Fruit fly (Drosophila melanogaster) whole organism, embryonic: Measurements from ENCODE around the gene wfs1.

ENCODE experiments used
- CG15514 ChIP-seq: fragments of 200-800 bp; sonication (Bioruptor generic); optimal IDR thresholded peaks from 3 replicates; lab custom pipeline; 2017; ENCODE audit warnings: missing biosample characterization, missing genetic modification characterization, mild to moderate bottlenecking, moderate library complexity, missing genetic modification reagents
- CG17829 ChIP-seq: fragments of 200-800 bp; optimal IDR thresholded peaks from 2 replicates; lab custom pipeline; 2019; ENCODE audit warnings: missing biosample characterization, mild to moderate bottlenecking, missing genetic modification characterization, moderate library complexity
- CG18011 ChIP-seq: fragments of 200-800 bp; sonication (Bioruptor generic); optimal IDR thresholded peaks from 2 replicates; lab custom pipeline; 2017; ENCODE audit warnings: missing biosample characterization, missing genetic modification characterization, mild to moderate bottlenecking, moderate library complexity, missing genotype
- bsh ChIP-seq, 2 experiments: fragments of 200-800 bp; sonication (Bioruptor generic); optimal IDR thresholded peaks; 2 replicates each; lab custom pipeline; 2017 to 2018; ENCODE audit warnings: mild to moderate bottlenecking in 2 of 2, missing biosample characterization in 2 of 2, missing genetic modification characterization in 2 of 2, moderate library complexity in 1 of 2
- da ChIP-seq: fragments of 200-800 bp; sonication (Bioruptor generic); optimal IDR thresholded peaks from 2 replicates; lab custom pipeline; 2016; ENCODE audit warnings: missing biosample characterization, missing genetic modification characterization
- disco-r ChIP-seq: fragments of 200-800 bp; sonication (Bioruptor generic); optimal IDR thresholded peaks from 2 replicates; lab custom pipeline; 2016; ENCODE audit warnings: missing biosample characterization, missing genetic modification characterization
- gsb ChIP-seq: fragments of 200-800 bp; sonication (Bioruptor generic); IDR thresholded peaks from 2 replicates; pipeline ENCODE4 v1.3.6; 2022; ENCODE audit warnings: missing biosample characterization, missing genetic modification characterization
- luna ChIP-seq: fragments of 200-800 bp; sonication (Bioruptor generic); optimal IDR thresholded peaks from 2 replicates; lab custom pipeline; 2016; ENCODE audit warnings: missing biosample characterization, missing genetic modification characterization
- nerfin-2 ChIP-seq: fragments of 200-800 bp; sonication (Bioruptor generic); IDR thresholded peaks from 2 replicates; pipeline ENCODE4 v1.3.6; 2022; ENCODE audit warnings: missing biosample characterization, missing genetic modification characterization; ENCODE audit not compliant: partially characterized antibody

- TF ChIP-seq nerfin-2 (no peak), gsb (GFP tag; lab: Robert Waterston, UW) (no peak), CG15514 (GFP tag; lab: Kevin White, UChicago) (no peak), luna (no peak), bsh (GFP tag; optimal IDR thresholded peaks at IDR 0.05; lab: Kevin White, UChicago) (no peak), disco-r (GFP tag; lab: Kevin White, UChicago) (no peak), CG17829 (tag; lab: Kevin White, UChicago) (no peak), CG18011 (GFP tag; lab: Kevin White, UChicago) (no peak), da (GFP tag; lab: Kevin White, UChicago) (no peak)
Observed at dm6 chr3R:22638604-22639238, 51.5 kb downstream of the wfs1 start.
